Worm (Caenorhabditis elegans): ENCODE results near the gene tbx-34.

DNA sequence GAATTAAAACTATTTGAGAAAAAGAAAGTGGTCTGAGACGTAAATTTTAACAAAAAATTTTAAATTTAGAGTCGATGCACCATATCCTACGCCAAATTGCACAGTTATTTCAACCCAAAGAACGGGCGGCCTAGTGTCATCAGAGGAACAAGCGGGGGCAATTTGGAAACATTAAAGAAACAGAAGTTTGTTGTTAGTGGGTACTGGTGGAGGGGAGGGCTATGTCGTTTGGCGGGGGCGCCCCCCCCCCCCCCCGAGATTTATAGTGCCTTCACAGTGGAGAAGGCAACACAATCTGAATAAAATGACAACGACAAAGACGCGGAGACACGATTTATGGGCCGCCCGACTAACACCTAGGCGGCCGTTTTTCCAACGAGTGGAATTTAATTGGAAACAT lies 11.2 kb downstream of the tbx-34 start:
- no peak for TF ChIP-seq him-1 (tag; optimal IDR thresholded peaks at IDR 0.05)
- no peak for TF ChIP-seq dao-5 (tag; optimal IDR thresholded peaks at IDR 0.05)

All from whole organism, L4/young adult.